Worm (Caenorhabditis elegans): ENCODE measurements around the gene C16A11.10.

DNA sequence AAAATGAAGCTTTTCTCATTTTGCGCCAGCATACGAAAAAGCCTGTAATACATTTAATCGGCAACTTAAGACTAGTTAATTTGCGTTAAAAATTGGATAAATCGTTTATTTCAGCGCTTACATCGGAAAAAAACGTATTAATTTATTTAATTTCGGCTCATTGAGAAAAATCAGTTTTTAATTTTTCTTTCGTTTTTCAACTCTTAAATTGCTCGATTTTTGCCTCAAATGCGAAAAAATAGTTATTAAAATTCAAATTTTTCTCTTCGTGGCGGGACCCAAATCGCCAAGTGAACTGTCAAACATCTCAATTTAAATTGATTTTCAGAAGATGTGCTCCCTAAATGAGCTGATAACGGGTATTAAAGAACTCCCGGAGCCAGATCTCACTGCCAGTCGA lies 8.2 kb upstream of the C16A11.10 start, which contains the start of gene C16A11.5:
- TF ChIP-seq lin-11 (tag; optimal IDR thresholded peaks at IDR 0.05) = no peak
- no peak for TF ChIP-seq elt-1 (tag; optimal IDR thresholded peaks at IDR 0.05)
- no peak for TF ChIP-seq ceh-82 (tag; optimal IDR thresholded peaks at IDR 0.05)

Data from whole organism, L2 larva.